Worm (Caenorhabditis elegans): ENCODE results near the gene F15E6.9.

The F15E6.9 gene

DNA sequence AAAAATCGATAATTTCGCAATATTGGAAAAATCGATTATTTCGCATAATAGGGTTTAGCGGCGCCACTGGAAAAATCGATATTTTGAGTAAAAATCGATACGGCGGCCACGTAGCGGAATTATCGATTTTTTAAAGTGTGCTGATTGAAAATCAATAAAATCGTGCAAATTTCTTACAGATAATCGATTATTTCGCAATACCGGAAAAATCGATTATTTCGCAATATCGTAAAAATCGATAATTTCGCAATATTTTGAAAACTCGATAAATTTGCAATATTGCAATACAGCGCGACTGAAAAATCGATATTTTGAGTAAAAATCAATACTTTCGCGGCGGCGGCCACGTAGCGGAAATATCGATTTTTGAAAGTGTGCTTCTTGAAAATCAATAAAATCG is 18.8 kb upstream of the F15E6.9 start:
- TF ChIP-seq madf-2 (tag; optimal IDR thresholded peaks at IDR 0.05) (no peak), ceh-48 (tag; optimal IDR thresholded peaks at IDR 0.05) (peak; percentile 40)

DNA sequence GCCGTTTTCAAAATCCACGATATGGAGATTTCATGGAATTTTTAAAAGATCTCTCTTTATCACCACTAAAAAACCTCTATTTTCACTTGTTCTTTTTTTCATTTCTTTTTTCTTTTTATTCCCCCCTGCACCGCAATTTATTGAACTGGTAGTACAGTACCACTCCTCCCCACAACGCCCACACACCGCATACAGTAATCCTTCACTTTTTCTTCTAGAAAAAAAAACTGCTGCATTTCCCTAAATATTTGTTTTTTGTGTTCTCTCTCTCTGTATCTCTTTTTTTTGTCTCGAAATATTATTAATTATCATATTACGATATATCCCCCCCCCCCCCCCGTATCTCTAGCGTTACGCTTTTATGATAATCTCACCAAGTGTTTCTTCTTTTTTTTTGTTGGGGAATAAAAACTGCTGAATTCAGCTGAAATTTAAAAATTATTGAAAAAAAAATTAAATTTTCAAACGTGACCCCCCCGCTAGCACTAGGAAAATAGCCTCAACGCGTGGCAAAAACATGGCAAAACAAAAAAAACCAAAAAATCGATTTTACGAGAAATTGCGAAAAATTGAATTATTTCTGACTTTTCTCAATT is 18.0 kb upstream of the F15E6.9 start, which contains the start of gene Y24D9B.1:
TSS of gene Y24D9B.1 (plus strand) at position 546 of the 596 bp plus-strand sequence.
- TF ChIP-seq eyg-1 (tag; optimal IDR thresholded peaks at IDR 0.05), result no peak
- TF ChIP-seq ceh-34 (tag; optimal IDR thresholded peaks at IDR 0.05), result no peak
- TF ChIP-seq unc-55 (GFP tag; optimal IDR thresholded peaks at IDR 0.05), result no peak
- no peak for TF ChIP-seq ztf-16 (tag; optimal IDR thresholded peaks at IDR 0.05)
- TF ChIP-seq nfya-1 (tag; optimal IDR thresholded peaks at IDR 0.05), result no peak
- no peak for TF ChIP-seq fkh-6 (tag; optimal IDR thresholded peaks at IDR 0.05)
- TF ChIP-seq F13H6.1 (tag; optimal IDR thresholded peaks at IDR 0.05), result no peak
- no peak for TF ChIP-seq gmeb-2 (tag; optimal IDR thresholded peaks at IDR 0.05)
- TF ChIP-seq ceh-14 (tag; optimal IDR thresholded peaks at IDR 0.05), result no peak
- no peak for TF ChIP-seq pag-3 (tag; optimal IDR thresholded peaks at IDR 0.05; ENCODE audit: borderline replicate concordance)
- TF ChIP-seq C08G9.2 (tag; optimal IDR thresholded peaks at IDR 0.05), result no peak
- TF ChIP-seq pax-1 (tag; optimal IDR thresholded peaks at IDR 0.05), result no peak
- TF ChIP-seq ceh-45 (GFP tag; IDR thresholded peaks at IDR 0.05), result no peak
- TF ChIP-seq elt-4 (tag; optimal IDR thresholded peaks at IDR 0.05), result no peak
- TF ChIP-seq ahr-1 (tag; optimal IDR thresholded peaks at IDR 0.05), result no peak

DNA sequence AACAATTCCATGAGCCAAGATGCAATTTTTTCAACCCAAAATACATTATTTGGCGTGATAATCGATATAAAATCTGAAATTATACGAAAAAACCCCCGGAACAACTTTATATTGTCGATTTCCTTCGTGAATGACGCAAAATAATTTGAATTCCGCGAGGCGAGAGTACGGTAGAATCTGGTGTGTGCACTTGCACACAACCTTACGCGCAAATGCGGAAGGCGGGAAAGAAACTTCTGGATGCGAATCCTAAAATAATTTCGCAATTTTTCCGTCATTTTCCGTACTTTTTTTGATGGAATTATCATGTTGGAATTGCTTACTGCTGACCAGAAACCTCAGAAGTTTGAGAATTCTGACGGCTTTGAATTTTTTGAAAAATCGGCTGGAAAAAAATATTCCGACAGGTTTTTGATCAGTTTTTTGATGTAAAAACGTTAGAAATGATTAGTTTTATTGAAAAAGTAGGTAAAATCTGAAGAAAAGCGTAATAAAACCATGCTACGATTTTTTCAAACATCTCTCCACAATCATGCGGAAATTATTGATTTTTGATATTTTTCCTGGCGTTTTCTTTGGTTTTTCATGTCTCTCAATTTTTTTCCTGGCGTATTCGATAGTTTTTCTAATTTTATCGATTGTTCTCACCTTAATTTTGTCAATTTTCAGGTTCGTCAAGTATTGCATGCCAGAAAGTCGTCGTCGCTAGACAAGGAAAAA is 8.5 kb upstream of the F15E6.9 start, which contains the start of gene set-9:
TSS of gene set-9 (plus strand) at position 670 of the 720 bp plus-strand sequence.
- TF ChIP-seq sox-4 (tag; optimal IDR thresholded peaks at IDR 0.05) (no peak), fkh-10 (GFP tag; optimal IDR thresholded peaks at IDR 0.05) (no peak), nhr-11 (tag; optimal IDR thresholded peaks at IDR 0.05) (no peak), sox-2 (GFP tag; IDR thresholded peaks at IDR 0.05) (no peak), pqm-1 (tag; optimal IDR thresholded peaks at IDR 0.05) (no peak), ceh-22 (tag; optimal IDR thresholded peaks at IDR 0.05) (no peak), ceh-9 (tag; optimal IDR thresholded peaks at IDR 0.05) (no peak), ceh-2 (tag; optimal IDR thresholded peaks at IDR 0.05) (no peak), fax-1 (tag; optimal IDR thresholded peaks at IDR 0.05) (no peak), mec-3 (tag; optimal IDR thresholded peaks at IDR 0.05; ENCODE audit: borderline replicate concordance) (no peak), unc-42 (tag; optimal IDR thresholded peaks at IDR 0.05) (no peak), ceh-30 (tag; optimal IDR thresholded peaks at IDR 0.05) (no peak), ceh-6 (GFP tag; optimal IDR thresholded peaks at IDR 0.05) (no peak), hlh-13 (GFP tag; optimal IDR thresholded peaks at IDR 0.05) (no peak)

DNA sequence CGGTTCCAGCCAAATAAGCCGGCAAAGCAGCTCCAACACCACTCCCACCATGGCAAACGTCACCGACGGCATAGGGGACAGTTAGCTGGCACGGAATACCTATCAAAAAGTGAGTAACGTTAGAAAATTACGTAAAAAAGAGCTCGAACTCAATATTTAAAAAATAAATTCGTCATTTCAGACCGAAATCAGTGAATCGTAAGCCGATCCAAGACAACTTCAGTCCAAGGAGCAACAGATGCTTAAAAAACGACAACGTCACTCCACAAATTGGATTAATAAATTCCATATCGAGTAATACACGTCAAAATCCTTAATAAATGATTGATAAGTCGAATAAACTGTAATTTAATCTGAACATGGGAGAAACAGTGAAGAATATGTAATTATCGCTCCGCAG is 7.4 kb upstream of the F15E6.9 start:
- TF ChIP-seq unc-3 (GFP tag; conservative IDR thresholded peaks at IDR 0.05) (no peak), unc-3 (tag; optimal IDR thresholded peaks at IDR 0.05) (no peak), unc-42 (tag; optimal IDR thresholded peaks at IDR 0.05) (no peak), ceh-22 (tag; optimal IDR thresholded peaks at IDR 0.05) (no peak), hlh-30 (tag; optimal IDR thresholded peaks at IDR 0.05; ENCODE audit: insufficient read depth) (no peak), nfya-1 (tag; optimal IDR thresholded peaks at IDR 0.05) (no peak), fkh-10 (GFP tag; optimal IDR thresholded peaks at IDR 0.05) (no peak), ceh-9 (tag; optimal IDR thresholded peaks at IDR 0.05) (no peak), unc-55 (GFP tag; optimal IDR thresholded peaks at IDR 0.05) (no peak), zip-5 (tag; optimal IDR thresholded peaks at IDR 0.05) (no peak)

Measured in whole organism, late embryonic.